Worm (Caenorhabditis elegans): ENCODE data around the gene fbxa-30.

The fbxa-30 gene

DNA sequence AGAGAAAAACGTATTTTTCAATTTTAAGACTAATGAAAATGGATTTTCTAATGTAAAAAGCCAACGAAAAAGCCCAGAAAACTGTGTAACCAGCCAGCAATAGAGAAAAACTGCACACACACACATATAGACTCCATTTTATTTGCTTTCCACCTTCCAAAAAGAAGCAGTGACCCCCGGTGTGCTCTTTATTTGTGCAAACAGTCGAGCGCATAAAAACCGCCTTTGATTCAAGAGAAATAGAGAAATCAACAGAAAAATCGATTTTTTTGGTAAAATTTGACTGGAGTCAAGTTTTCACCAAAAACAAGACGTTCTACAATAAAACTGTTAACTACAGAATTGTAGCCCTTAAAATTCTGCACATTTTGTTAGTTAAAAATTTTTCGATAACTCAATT lies 46.8 kb downstream of the fbxa-30 start:
- TF ChIP-seq aptf-2 (GFP tag; conservative IDR thresholded peaks at IDR 0.05) (no peak), mcd-1 (GFP tag; IDR thresholded peaks at IDR 0.05) (no peak), B0019.2 (GFP tag; conservative IDR thresholded peaks at IDR 0.05) (no peak), atf-7 (tag; optimal IDR thresholded peaks at IDR 0.05) (no peak), rec-8 (tag; optimal IDR thresholded peaks at IDR 0.05) (no peak), egl-18 (GFP tag; IDR thresholded peaks at IDR 0.05) (no peak), lag-1 (GFP tag; IDR thresholded peaks at IDR 0.05) (no peak), madf-6 (GFP tag; IDR thresholded peaks at IDR 0.05) (no peak), ztf-6 (GFP tag; IDR thresholded peaks at IDR 0.05) (no peak), ztf-3 (GFP tag; optimal IDR thresholded peaks at IDR 0.05) (no peak), F57C9.4 (tag; optimal IDR thresholded peaks at IDR 0.05) (no peak), F33H1.4 (GFP tag; IDR thresholded peaks at IDR 0.05) (no peak), snpc-1.3 (tag; optimal IDR thresholded peaks at IDR 0.05; ENCODE audit: insufficient read depth) (no peak), unc-130 (GFP tag; optimal IDR thresholded peaks at IDR 0.05) (no peak), F52B5.7 (tag; optimal IDR thresholded peaks at IDR 0.05) (no peak), ama-1 (optimal IDR thresholded peaks at IDR 0.05) (no peak), ama-1 (GFP tag; optimal IDR thresholded peaks at IDR 0.05) (no peak)

DNA sequence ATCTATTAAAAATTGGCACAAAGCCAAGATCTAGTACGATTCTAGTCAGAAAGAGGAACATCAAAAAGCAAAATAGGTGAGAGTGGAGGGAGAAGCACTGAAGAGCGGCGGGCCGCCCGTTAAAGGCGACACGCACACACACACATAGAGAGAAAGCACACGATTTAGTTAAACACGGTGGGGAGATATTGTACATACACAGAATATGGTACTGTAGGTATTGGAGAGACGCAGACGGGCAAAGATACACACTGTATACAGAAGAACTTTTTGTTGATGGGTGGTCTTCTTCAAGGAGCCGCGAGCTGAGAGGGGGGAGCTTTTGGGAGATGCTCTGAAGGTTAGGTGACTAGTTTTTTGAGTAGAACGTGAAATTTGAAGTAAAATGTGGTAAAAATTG lies 49.2 kb downstream of the fbxa-30 start:
- TF ChIP-seq madf-8 (GFP tag; conservative IDR thresholded peaks at IDR 0.05) (no peak), fkh-3 (tag; optimal IDR thresholded peaks at IDR 0.05) (no peak), hmg-1.2 (GFP tag; IDR thresholded peaks at IDR 0.05) (peak; percentile 56; the same call in 1 of the 2 replicates), ztf-26 (tag; optimal IDR thresholded peaks at IDR 0.05) (no peak), nhr-80 (tag; optimal IDR thresholded peaks at IDR 0.05) (peak; percentile 62), mcd-1 (GFP tag; IDR thresholded peaks at IDR 0.05) (no peak)

DNA sequence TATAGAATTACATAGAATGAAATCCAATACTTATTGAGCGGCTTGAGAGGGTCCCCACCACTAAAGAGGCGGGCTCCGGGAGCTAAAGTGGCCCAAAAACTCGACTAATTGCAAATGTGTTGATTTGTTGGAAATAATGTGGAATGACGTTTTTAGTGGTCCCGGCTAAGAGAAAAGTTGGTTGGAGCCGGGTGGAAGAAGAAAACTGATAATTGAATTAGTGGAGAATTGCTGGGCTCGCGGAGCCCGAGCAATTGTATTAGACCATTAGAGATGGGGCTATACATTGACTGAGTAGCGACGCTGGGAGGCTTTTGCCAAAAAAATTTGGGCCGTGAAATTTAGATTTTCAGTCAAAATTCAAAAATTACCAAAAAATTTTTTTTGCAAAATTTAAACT lies 49.8 kb downstream of the fbxa-30 start:
- TF ChIP-seq mcd-1 (GFP tag; IDR thresholded peaks at IDR 0.05) = no peak
- TF ChIP-seq F33H1.4 (GFP tag; IDR thresholded peaks at IDR 0.05) = no peak
- no peak for TF ChIP-seq sdz-38 (tag; optimal IDR thresholded peaks at IDR 0.05)
- no peak for TF ChIP-seq ztf-3 (GFP tag; optimal IDR thresholded peaks at IDR 0.05)
- no peak for TF ChIP-seq F49E8.2 (tag; optimal IDR thresholded peaks at IDR 0.05; ENCODE audit: insufficient read depth)
- no peak for TF ChIP-seq aptf-3 (GFP tag; IDR thresholded peaks at IDR 0.05)
- TF ChIP-seq ceh-58 (GFP tag; IDR thresholded peaks at IDR 0.05) = no peak
- TF ChIP-seq F57A8.1 (GFP tag; optimal IDR thresholded peaks at IDR 0.05) = no peak

DNA sequence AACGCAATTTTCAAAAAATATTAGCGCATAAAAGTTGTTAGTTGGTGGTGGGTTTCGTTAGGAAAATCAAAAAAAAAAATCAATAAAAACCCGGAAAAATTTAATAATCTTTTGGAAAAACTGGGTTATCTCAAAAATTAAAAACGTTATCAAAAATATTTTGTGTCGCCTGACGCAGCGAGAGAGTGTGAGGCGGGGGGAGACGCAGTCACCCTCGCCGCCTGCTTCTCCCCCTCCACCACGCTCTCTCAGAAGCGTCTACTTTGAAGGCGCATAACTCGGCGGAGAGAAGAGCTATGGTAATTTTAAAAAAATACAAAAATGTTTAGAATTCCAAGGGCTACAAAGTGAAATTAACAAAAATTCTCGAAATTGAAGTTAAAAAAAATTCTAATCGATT lies 50.3 kb downstream of the fbxa-30 start:
- TF ChIP-seq hmg-1.2 (GFP tag; IDR thresholded peaks at IDR 0.05) (peak; percentile 76), sea-2 (GFP tag; IDR thresholded peaks at IDR 0.05) (no peak), zfh-2 (GFP tag; conservative IDR thresholded peaks at IDR 0.05) (peak; percentile 66), hrde-1 (tag; optimal IDR thresholded peaks at IDR 0.05; ENCODE audit: borderline replicate concordance) (no peak), madf-6 (GFP tag; IDR thresholded peaks at IDR 0.05) (no peak), nhr-90 (tag; optimal IDR thresholded peaks at IDR 0.05) (no peak)
